Worm (Caenorhabditis elegans): Measurements from ENCODE around the gene F01F1.3.

ce11 chrIII:5859008-5859407 is 12.7 kb upstream of the F01F1.3 start, which contains the start of gene dpf-4:
- TF ChIP-seq hnd-1 (tag; optimal IDR thresholded peaks at IDR 0.05) = no peak
- TF ChIP-seq pes-1 (GFP tag; IDR thresholded peaks at IDR 0.05) = no peak
